Worm (Caenorhabditis elegans) whole organism, L2 larva: ENCODE measurements around the gene M106.2.

Experiments used
- ama-1 ChIP-seq: fragments of 150-350 bp; optimal IDR thresholded peaks from 2 replicates; lab custom pipeline; 2018; ENCODE audit warnings: inconsistent platforms
- egl-27 ChIP-seq: sonication (generic microtip); optimal IDR thresholded peaks from 3 replicates; lab custom pipeline; 2017; ENCODE audit warnings: missing biosample characterization, missing genetic modification reagents, missing genetic modification characterization
- fos-1 ChIP-seq: fragments of 150-350 bp; optimal IDR thresholded peaks from 2 replicates; lab custom pipeline; 2014; ENCODE audit warnings: missing biosample characterization, missing genetic modification characterization
- lin-13 ChIP-seq: fragments of 150-350 bp; optimal IDR thresholded peaks from 2 replicates; lab custom pipeline; 2014; ENCODE audit warnings: missing biosample characterization, missing genetic modification reagents, missing genetic modification characterization
- lsy-2 ChIP-seq, 2 experiments: fragments of 150-350 bp in 1 of 2; sonication (generic microtip) in 1 of 2; optimal IDR thresholded peaks; 2 replicates each; lab custom pipeline; 2014 to 2017; ENCODE audit warnings: missing biosample characterization in 2 of 2, missing genetic modification characterization in 2 of 2
- mdl-1 ChIP-seq, 2 experiments: fragments of 150-350 bp in 1 of 2; sonication (generic microtip) in 1 of 2; optimal IDR thresholded peaks; 2 replicates each; lab custom pipeline; 2017; ENCODE audit warnings: missing biosample characterization in 2 of 2, missing genetic modification characterization in 2 of 2
- nhr-12 ChIP-seq: fragments of 150-350 bp; optimal IDR thresholded peaks from 2 replicates; lab custom pipeline; 2014; ENCODE audit warnings: missing biosample characterization, missing genetic modification characterization
- peb-1 ChIP-seq: fragments of 150-350 bp; optimal IDR thresholded peaks from 2 replicates; lab custom pipeline; 2014; ENCODE audit warnings: missing biosample characterization, missing genetic modification characterization
- zag-1 ChIP-seq: fragments of 150-350 bp; optimal IDR thresholded peaks from 2 replicates; lab custom pipeline; 2014; ENCODE audit warnings: missing biosample characterization, missing genetic modification characterization

DNA sequence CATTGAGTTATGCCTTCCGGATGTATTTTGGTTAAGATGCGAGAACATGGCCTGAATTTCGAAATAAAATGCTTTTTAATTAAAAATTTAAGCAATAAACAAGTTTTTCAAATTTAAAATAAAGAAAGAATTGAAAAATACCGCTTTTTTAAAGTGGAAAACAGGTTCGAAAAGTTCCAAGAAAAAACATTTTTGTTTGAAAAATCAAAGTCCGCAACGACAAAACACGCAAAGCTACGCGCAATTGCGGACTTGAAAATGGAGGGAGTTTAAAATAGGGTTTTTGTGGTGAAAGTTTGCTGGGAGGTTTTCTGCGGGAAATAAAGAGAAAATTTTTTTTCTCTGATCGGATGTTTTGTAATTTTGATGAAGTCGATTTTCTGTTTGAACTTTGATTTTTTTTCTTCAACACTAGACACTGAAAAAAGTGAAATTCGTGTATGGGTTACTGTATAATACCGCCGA is 51.3 kb downstream of the M106.2 start, which contains the start of gene npp-19:
- peak; percentile 48 for TF ChIP-seq fos-1 (tag; lab: Kevin White, UChicago)
- TF ChIP-seq zag-1 (tag; lab: Kevin White, UChicago), result no peak
- TF ChIP-seq egl-27 (tag; lab: Kevin White, UChicago), result no peak
- no peak for TF ChIP-seq mdl-1 (tag; optimal IDR thresholded peaks at IDR 0.05; lab: Kevin White, UChicago)
- TF ChIP-seq peb-1 (tag; lab: Kevin White, UChicago), result no peak
- TF ChIP-seq lin-13 (GFP tag; lab: Kevin White, UChicago), result peak; percentile 52
- TF ChIP-seq nhr-12, result no peak
- TF ChIP-seq ama-1 (lab: Kevin White, UChicago), result no peak
- TF ChIP-seq lsy-2 (tag; optimal IDR thresholded peaks at IDR 0.05; lab: Kevin White, UChicago), result peak; percentile 76 to 87
